Worm (Caenorhabditis elegans): ENCODE measurements around the gene dhgd-1.

ce11 chrII:11514775-11515174 is 37.1 kb downstream of the dhgd-1 start, which contains the start of gene srh-44:
- TF ChIP-seq flt-1 (GFP tag; IDR thresholded peaks at IDR 0.05) (no peak), ama-1 (optimal IDR thresholded peaks at IDR 0.05) (no peak), B0310.2 (tag; optimal IDR thresholded peaks at IDR 0.05) (no peak), aly-1 (tag; optimal IDR thresholded peaks at IDR 0.05) (no peak), sea-1 (GFP tag; conservative IDR thresholded peaks at IDR 0.05) (no peak), hmg-4 (GFP tag; optimal IDR thresholded peaks at IDR 0.05) (no peak), pes-1 (GFP tag; IDR thresholded peaks at IDR 0.05) (no peak), ets-7 (tag; optimal IDR thresholded peaks at IDR 0.05) (no peak), F13C5.2 (tag; optimal IDR thresholded peaks at IDR 0.05) (no peak), tbx-11 (GFP tag; IDR thresholded peaks at IDR 0.05) (no peak), hmbx-1 (tag; optimal IDR thresholded peaks at IDR 0.05) (no peak), ceh-36 (tag; optimal IDR thresholded peaks at IDR 0.05) (no peak), tbx-37 (GFP tag; conservative IDR thresholded peaks at IDR 0.05) (no peak), scrt-1 (GFP tag; IDR thresholded peaks at IDR 0.05) (no peak)
